Worm (Caenorhabditis elegans) whole organism, L3 larva: Measurements from ENCODE around the gene srbc-2.

Source experiments
- ceh-16 ChIP-seq: sonication (generic microtip); optimal IDR thresholded peaks from 2 replicates; lab custom pipeline; 2017; ENCODE audit warnings: missing biosample characterization, missing genetic modification characterization
- egl-27 ChIP-seq: sonication (generic microtip); optimal IDR thresholded peaks from 4 replicates; lab custom pipeline; 2017; ENCODE audit warnings: missing biosample characterization, missing genetic modification reagents, missing genetic modification characterization
- fkh-10 ChIP-seq: sonication (generic microtip); optimal IDR thresholded peaks from 2 replicates; lab custom pipeline; 2017; ENCODE audit warnings: missing biosample characterization, missing genetic modification reagents, missing genetic modification characterization
- lin-15B ChIP-seq: fragments of 150-350 bp; optimal IDR thresholded peaks from 2 replicates; lab custom pipeline; 2014; ENCODE audit warnings: missing biosample characterization, missing genetic modification characterization
- nhr-11 ChIP-seq: fragments of 150-350 bp; optimal IDR thresholded peaks from 2 replicates; lab custom pipeline; 2014; ENCODE audit warnings: missing biosample characterization, missing genetic modification characterization
- nhr-25 ChIP-seq: sonication (generic microtip); optimal IDR thresholded peaks from 2 replicates; lab custom pipeline; 2017; ENCODE audit warnings: missing biosample characterization, missing genetic modification characterization
- nhr-28 ChIP-seq: fragments of 150-350 bp; optimal IDR thresholded peaks from 2 replicates; lab custom pipeline; 2014; ENCODE audit warnings: missing biosample characterization, missing genetic modification characterization
- nhr-76 ChIP-seq: fragments of 150-350 bp; sonication (generic microtip); optimal IDR thresholded peaks from 5 replicates; lab custom pipeline; 2014; ENCODE audit warnings: missing biosample characterization, missing genetic modification characterization
- sea-2 ChIP-seq: fragments of 150-350 bp; sonication (generic microtip); optimal IDR thresholded peaks from 4 replicates; lab custom pipeline; 2014; ENCODE audit warnings: missing biosample characterization, missing genetic modification reagents, missing genetic modification characterization
- skn-1 ChIP-seq: fragments of 150-350 bp; optimal IDR thresholded peaks from 2 replicates; lab custom pipeline; 2014; ENCODE audit warnings: missing biosample characterization, missing genetic modification characterization
- unc-39 ChIP-seq: sonication (generic microtip); optimal IDR thresholded peaks from 4 replicates; lab custom pipeline; 2017; ENCODE audit warnings: missing biosample characterization, missing genetic modification characterization
- ztf-11 ChIP-seq: fragments of 150-350 bp; optimal IDR thresholded peaks from 2 replicates; lab custom pipeline; 2014; ENCODE audit warnings: missing biosample characterization, missing genetic modification characterization

- TF ChIP-seq egl-27 (tag; lab: Kevin White, UChicago) (no peak), nhr-28 (no peak), unc-39 (no peak), lin-15B (tag; lab: Kevin White, UChicago) (no peak), nhr-25 (tag; lab: Kevin White, UChicago) (no peak), ceh-16 (tag; lab: Kevin White, UChicago) (no peak), ztf-11 (tag; lab: Kevin White, UChicago) (no peak), nhr-76 (tag; lab: Kevin White, UChicago) (no peak), fkh-10 (GFP tag; lab: Kevin White, UChicago) (no peak), sea-2 (no peak), skn-1 (no peak), nhr-11 (tag; lab: Kevin White, UChicago) (no peak)
Observed at ce11 chrV:3339009-3339408, 37.9 kb downstream of the srbc-2 start, which contains the start of gene C17B7.4.
